Worm (Caenorhabditis elegans): ENCODE data around the gene T01B7.5.

The T01B7.5 gene

ce11 chrII:8716231-8716878 lies at the start of gene T01B7.5, which contains the start of gene cyn-11:
T01B7.5 (plus strand) TSS chrII:8716828.
cyn-11 (minus strand) TSS chrII:8716281.
- TF ChIP-seq lir-3 (tag; optimal IDR thresholded peaks at IDR 0.05) (no peak), ZK337.2 (GFP tag; IDR thresholded peaks at IDR 0.05) (no peak), aly-2 (tag; optimal IDR thresholded peaks at IDR 0.05) (no peak), tag-97 (GFP tag; IDR thresholded peaks at IDR 0.05) (no peak), mes-2 (tag; optimal IDR thresholded peaks at IDR 0.05; ENCODE audit: poor library complexity, severe bottlenecking) (peak; percentile 56), hlh-30 (tag; optimal IDR thresholded peaks at IDR 0.05; ENCODE audit: insufficient read depth) (peak; percentile 1), attf-4 (tag; optimal IDR thresholded peaks at IDR 0.05) (no peak), mep-1 (tag; optimal IDR thresholded peaks at IDR 0.05) (peak; percentile 39), skn-1 (tag; optimal IDR thresholded peaks at IDR 0.05) (no peak), lsy-2 (tag; optimal IDR thresholded peaks at IDR 0.05) (peak in 1 of 2 experiments; percentile 55), nhr-41 (GFP tag; IDR thresholded peaks at IDR 0.05) (no peak), ZK546.5 (tag; optimal IDR thresholded peaks at IDR 0.05) (no peak), nhr-111 (GFP tag; optimal IDR thresholded peaks at IDR 0.05) (no peak), hlh-11 (tag; optimal IDR thresholded peaks at IDR 0.05) (peak; percentile 12), zag-1 (tag; optimal IDR thresholded peaks at IDR 0.05) (no peak), ztf-11 (tag; optimal IDR thresholded peaks at IDR 0.05) (no peak), nhr-25 (tag; optimal IDR thresholded peaks at IDR 0.05; ENCODE audit: borderline replicate concordance, insufficient read depth) (no peak), Y48G9A.11 (GFP tag; IDR thresholded peaks at IDR 0.05) (no peak), gei-8 (GFP tag; optimal IDR thresholded peaks at IDR 0.05) (no peak), lin-29 (GFP tag; IDR thresholded peaks at IDR 0.05) (no peak), snpc-1.2 (GFP tag; IDR thresholded peaks at IDR 0.05) (no peak), F49E8.2 (tag; optimal IDR thresholded peaks at IDR 0.05; ENCODE audit: borderline replicate concordance) (no peak), nhr-102 (tag; optimal IDR thresholded peaks at IDR 0.05) (no peak), rbr-2 (tag; optimal IDR thresholded peaks at IDR 0.05) (no peak), pqm-1 (tag; optimal IDR thresholded peaks at IDR 0.05) (no peak), madf-9 (GFP tag; conservative IDR thresholded peaks at IDR 0.05) (no peak), dmd-6 (GFP tag; IDR thresholded peaks at IDR 0.05) (no peak), zfp-3 (GFP tag; conservative IDR thresholded peaks at IDR 0.05) (no peak), ceh-32 (tag; optimal IDR thresholded peaks at IDR 0.05; ENCODE audit: poor library complexity) (no peak), nhr-28 (tag; optimal IDR thresholded peaks at IDR 0.05) (peak; percentile 18), ztf-7 (tag; optimal IDR thresholded peaks at IDR 0.05) (no peak), ceh-44 (GFP tag; IDR thresholded peaks at IDR 0.05) (no peak), saeg-2 (GFP tag; IDR thresholded peaks at IDR 0.05) (no peak), D1046.2 (GFP tag; IDR thresholded peaks at IDR 0.05) (no peak), dpl-1 (GFP tag; optimal IDR thresholded peaks at IDR 0.05) (peak; percentile 25), ceh-20 (GFP tag; IDR thresholded peaks at IDR 0.05) (no peak), fkh-10 (GFP tag; optimal IDR thresholded peaks at IDR 0.05) (no peak), tra-1 (GFP tag; IDR thresholded peaks at IDR 0.05) (no peak), mxl-2 (GFP tag; conservative IDR thresholded peaks at IDR 0.05) (no peak), daf-19 (GFP tag; conservative IDR thresholded peaks at IDR 0.05) (no peak), pha-4 (GFP tag; IDR thresholded peaks at IDR 0.05) (no peak), pha-4 (tag; optimal IDR thresholded peaks at IDR 0.05) (no peak), lin-38 (GFP tag; IDR thresholded peaks at IDR 0.05) (peak; percentile 32; the same call in 1 of the 2 replicates), mxl-3 (GFP tag; optimal IDR thresholded peaks at IDR 0.05) (no peak), zfp-2 (tag; optimal IDR thresholded peaks at IDR 0.05) (no peak), ama-1 (optimal IDR thresholded peaks at IDR 0.05) (no peak), T20F7.1 (GFP tag; optimal IDR thresholded peaks at IDR 0.05) (no peak), dmd-8 (GFP tag; IDR thresholded peaks at IDR 0.05) (no peak), mdl-1 (tag; optimal IDR thresholded peaks at IDR 0.05) (no peak), lin-1 (GFP tag; IDR thresholded peaks at IDR 0.05) (no peak), vab-7 (GFP tag; IDR thresholded peaks at IDR 0.05) (no peak)
